Worm (Caenorhabditis elegans): ENCODE results near the gene jmjd-1.2.
A peak's percentile ranks its signal among the peaks of the same experiment; 100 is the strongest.

- TF ChIP-seq zip-2 (tag; optimal IDR thresholded peaks at IDR 0.05) (no peak), gei-8 (GFP tag; optimal IDR thresholded peaks at IDR 0.05) (no peak), snpc-4 (tag; optimal IDR thresholded peaks at IDR 0.05) (no peak), ama-1 (optimal IDR thresholded peaks at IDR 0.05) (peak; percentile 60), ztf-11 (tag; optimal IDR thresholded peaks at IDR 0.05) (no peak)
Observed at ce11 chrIV:4652365-4652844, 8.4 kb upstream of the jmjd-1.2 start, which contains the start of gene F29B9.5.

Data from whole organism, L4 larva.